Worm (Caenorhabditis elegans) whole organism, L2 larva: ENCODE results near the gene msp-31.

ENCODE experiments used
- C34F6.9 ChIP-seq: fragments of 150-350 bp; optimal IDR thresholded peaks from 2 replicates; lab custom pipeline; 2014; ENCODE audit warnings: missing biosample characterization, missing genetic modification characterization
- F13H6.1 ChIP-seq: sonication (generic microtip); optimal IDR thresholded peaks from 2 replicates; lab custom pipeline; 2016; ENCODE audit warnings: missing genetic modification characterization, missing compliant biosample characterization
- R02D3.7 ChIP-seq: fragments of 150-350 bp; optimal IDR thresholded peaks from 2 replicates; lab custom pipeline; 2014; ENCODE audit warnings: missing biosample characterization, missing genetic modification characterization
- Y55F3AM.14 ChIP-seq: fragments of 200-800 bp; sonication (Bioruptor generic); optimal IDR thresholded peaks from 2 replicates; lab custom pipeline; 2018; ENCODE audit warnings: mild to moderate bottlenecking, missing genetic modification characterization, missing compliant biosample characterization
- ZK546.5 ChIP-seq: sonication (generic microtip); optimal IDR thresholded peaks from 2 replicates; lab custom pipeline; 2017; ENCODE audit warnings: missing biosample characterization, missing genetic modification characterization
- aly-2 ChIP-seq: fragments of 150-350 bp; optimal IDR thresholded peaks from 2 replicates; lab custom pipeline; 2014; ENCODE audit warnings: missing biosample characterization, missing genetic modification characterization
- ama-1 ChIP-seq: fragments of 150-350 bp; optimal IDR thresholded peaks from 2 replicates; lab custom pipeline; 2018; ENCODE audit warnings: inconsistent platforms
- blmp-1 ChIP-seq: sonication (generic microtip); optimal IDR thresholded peaks from 2 replicates; lab custom pipeline; 2017; ENCODE audit warnings: missing genetic modification characterization, mild to moderate bottlenecking, missing compliant biosample characterization, antibody characterized with exemption, moderate library complexity; ENCODE audit not compliant: insufficient read depth
- ceh-16 ChIP-seq: fragments of 150-350 bp; optimal IDR thresholded peaks from 2 replicates; lab custom pipeline; 2014; ENCODE audit warnings: missing biosample characterization, missing genetic modification characterization
- crh-2 ChIP-seq: sonication (generic microtip); optimal IDR thresholded peaks from 2 replicates; lab custom pipeline; 2017; ENCODE audit warnings: missing biosample characterization, missing genetic modification characterization
- elt-3 ChIP-seq: sonication (generic microtip); optimal IDR thresholded peaks from 2 replicates; lab custom pipeline; 2017; ENCODE audit warnings: missing biosample characterization, missing genetic modification characterization
- fos-1 ChIP-seq: fragments of 150-350 bp; optimal IDR thresholded peaks from 2 replicates; lab custom pipeline; 2014; ENCODE audit warnings: missing biosample characterization, missing genetic modification characterization
- gmeb-1 ChIP-seq: fragments of 150-350 bp; optimal IDR thresholded peaks from 2 replicates; lab custom pipeline; 2014; ENCODE audit warnings: missing biosample characterization, missing genetic modification characterization
- lin-11 ChIP-seq: fragments of 150-350 bp; sonication (generic microtip); optimal IDR thresholded peaks from 2 replicates; lab custom pipeline; 2014; ENCODE audit warnings: missing biosample characterization, missing genetic modification characterization, inconsistent platforms, mixed read lengths
- lin-13 ChIP-seq: fragments of 150-350 bp; optimal IDR thresholded peaks from 2 replicates; lab custom pipeline; 2014; ENCODE audit warnings: missing biosample characterization, missing genetic modification reagents, missing genetic modification characterization
- lsy-2 ChIP-seq, 2 experiments: fragments of 150-350 bp in 1 of 2; sonication (generic microtip) in 1 of 2; optimal IDR thresholded peaks; 2 replicates each; lab custom pipeline; 2014 to 2017; ENCODE audit warnings: missing biosample characterization in 2 of 2, missing genetic modification characterization in 2 of 2
- mab-5 ChIP-seq: fragments of 150-350 bp; optimal IDR thresholded peaks from 2 replicates; lab custom pipeline; 2014; ENCODE audit warnings: missing biosample characterization, missing genetic modification characterization
- mbf-1 ChIP-seq: sonication (generic microtip); optimal IDR thresholded peaks from 2 replicates; lab custom pipeline; 2017; ENCODE audit warnings: missing biosample characterization, missing genetic modification characterization
- mdl-1 ChIP-seq, 2 experiments: fragments of 150-350 bp in 1 of 2; sonication (generic microtip) in 1 of 2; optimal IDR thresholded peaks; 2 replicates each; lab custom pipeline; 2017; ENCODE audit warnings: missing biosample characterization in 2 of 2, missing genetic modification characterization in 2 of 2
- nhr-10 ChIP-seq: sonication (generic microtip); optimal IDR thresholded peaks from 2 replicates; lab custom pipeline; 2017; ENCODE audit warnings: missing biosample characterization, missing genetic modification characterization
- nhr-21 ChIP-seq: fragments of 150-350 bp; optimal IDR thresholded peaks from 2 replicates; lab custom pipeline; 2014; ENCODE audit warnings: missing biosample characterization, missing genetic modification characterization
- nhr-23 ChIP-seq: fragments of 150-350 bp; optimal IDR thresholded peaks from 2 replicates; lab custom pipeline; 2014; ENCODE audit warnings: missing biosample characterization, missing genetic modification reagents, missing genetic modification characterization
- nhr-237 ChIP-seq: fragments of 150-350 bp; optimal IDR thresholded peaks from 2 replicates; lab custom pipeline; 2014; ENCODE audit warnings: missing biosample characterization, missing genetic modification characterization
- nhr-25 ChIP-seq: fragments of 150-350 bp; sonication (generic microtip); optimal IDR thresholded peaks from 3 replicates; lab custom pipeline; 2014; ENCODE audit warnings: missing biosample characterization, missing genetic modification characterization
- nhr-6 ChIP-seq: fragments of 150-350 bp; optimal IDR thresholded peaks from 2 replicates; lab custom pipeline; 2014; ENCODE audit warnings: missing biosample characterization, missing genetic modification characterization
- nhr-77 ChIP-seq: fragments of 150-350 bp; optimal IDR thresholded peaks from 2 replicates; lab custom pipeline; 2014; ENCODE audit warnings: missing biosample characterization, missing genetic modification characterization
- peb-1 ChIP-seq: fragments of 150-350 bp; optimal IDR thresholded peaks from 2 replicates; lab custom pipeline; 2014; ENCODE audit warnings: missing biosample characterization, missing genetic modification characterization
- sem-4 ChIP-seq: fragments of 150-350 bp; optimal IDR thresholded peaks from 2 replicates; lab custom pipeline; 2014; ENCODE audit warnings: missing biosample characterization, missing genetic modification reagents, missing genetic modification characterization
- skn-1 ChIP-seq: sonication (generic microtip); optimal IDR thresholded peaks from 2 replicates; lab custom pipeline; 2017; ENCODE audit warnings: missing biosample characterization, missing genetic modification characterization
- sma-3 ChIP-seq: sonication (generic microtip); optimal IDR thresholded peaks from 2 replicates; lab custom pipeline; 2016; ENCODE audit warnings: missing genetic modification reagents, missing genetic modification characterization, missing compliant biosample characterization
- sma-9 ChIP-seq, 2 experiments: fragments of 150-350 bp in 1 of 2; sonication (generic microtip) in 1 of 2; optimal IDR thresholded peaks; 2 replicates each; lab custom pipeline; 2014 to 2016; ENCODE audit warnings: missing genetic modification characterization in 2 of 2, mild to moderate bottlenecking in 1 of 2, missing biosample characterization in 1 of 2, missing compliant biosample characterization in 1 of 2, missing genetic modification reagents in 1 of 2, moderate library complexity in 1 of 2
- snpc-4 ChIP-seq: fragments of 150-350 bp; optimal IDR thresholded peaks from 2 replicates; lab custom pipeline; 2014; ENCODE audit warnings: missing biosample characterization, missing genetic modification characterization
- unc-39 ChIP-seq: fragments of 150-350 bp; optimal IDR thresholded peaks from 2 replicates; lab custom pipeline; 2014; ENCODE audit warnings: missing biosample characterization, missing genetic modification characterization
- unc-55 ChIP-seq: fragments of 150-350 bp; sonication (generic microtip); optimal IDR thresholded peaks from 3 replicates; lab custom pipeline; 2014; ENCODE audit warnings: missing biosample characterization, missing genetic modification reagents, missing genetic modification characterization
- unc-62 ChIP-seq: fragments of 150-350 bp; optimal IDR thresholded peaks from 2 replicates; lab custom pipeline; 2014; ENCODE audit warnings: missing biosample characterization, missing genetic modification reagents, missing genetic modification characterization
- zag-1 ChIP-seq: fragments of 150-350 bp; optimal IDR thresholded peaks from 2 replicates; lab custom pipeline; 2014; ENCODE audit warnings: missing biosample characterization, missing genetic modification characterization
- ztf-11 ChIP-seq: sonication (generic microtip); optimal IDR thresholded peaks from 2 replicates; lab custom pipeline; 2017; ENCODE audit warnings: missing biosample characterization, missing genetic modification characterization
- ztf-4 ChIP-seq: fragments of 150-350 bp; optimal IDR thresholded peaks from 2 replicates; lab custom pipeline; 2014; ENCODE audit warnings: missing biosample characterization, missing genetic modification characterization

The msp-31 gene

ce11 chrII:4879629-4880028 lies 36.7 kb downstream of the msp-31 start, which contains the start of gene gst-6:
gst-6 (plus strand) TSS chrII:4879891.
- no peak for TF ChIP-seq unc-39 (tag; lab: Kevin White, UChicago)
- peak; percentile 61 for TF ChIP-seq fos-1
- peak; percentile 46 for TF ChIP-seq skn-1

- TF ChIP-seq nhr-10 (tag; lab: Kevin White, UChicago) (no peak), C34F6.9 (tag; lab: Kevin White, UChicago) (no peak), ZK546.5 (tag; lab: Kevin White, UChicago) (no peak), unc-39 (tag; lab: Kevin White, UChicago) (no peak), mab-5 (tag; lab: Kevin White, UChicago) (no peak), nhr-77 (no peak), sma-3 (GFP tag; lab: Kevin White, UChicago) (no peak), aly-2 (tag; lab: Kevin White, UChicago) (no peak), mbf-1 (tag; lab: Kevin White, UChicago) (no peak), ztf-11 (tag; lab: Kevin White, UChicago) (no peak), unc-62 (GFP tag; lab: Kevin White, UChicago) (no peak), zag-1 (tag; lab: Kevin White, UChicago) (no peak), sma-9 (GFP tag; optimal IDR thresholded peaks at IDR 0.05; lab: Kevin White, UChicago) (peak; percentile 15), sma-9 (tag; optimal IDR thresholded peaks at IDR 0.05; lab: Kevin White, UChicago) (no peak), lin-11 (no peak), peb-1 (no peak), nhr-25 (tag; lab: Kevin White, UChicago) (peak; percentile 15), unc-55 (GFP tag; lab: Kevin White, UChicago) (no peak), skn-1 (no peak), ztf-4 (tag; lab: Kevin White, UChicago) (no peak), lsy-2 (tag; optimal IDR thresholded peaks at IDR 0.05; lab: Kevin White, UChicago) (no peak), crh-2 (no peak), fos-1 (no peak), ceh-16 (no peak), nhr-237 (tag; lab: Kevin White, UChicago) (no peak), lin-13 (GFP tag; lab: Kevin White, UChicago) (no peak), nhr-21 (tag; lab: Kevin White, UChicago) (peak; percentile 21), Y55F3AM.14 (GFP tag; lab: Kevin White, UChicago) (no peak), ama-1 (lab: Kevin White, UChicago) (no peak), snpc-4 (no peak), nhr-6 (no peak), blmp-1 (tag; lab: Kevin White, UChicago) (peak; percentile 97), sem-4 (peak; percentile 33), elt-3 (tag; lab: Kevin White, UChicago) (no peak), mdl-1 (tag; optimal IDR thresholded peaks at IDR 0.05; lab: Kevin White, UChicago) (no peak), R02D3.7 (tag; lab: Kevin White, UChicago) (no peak), nhr-23 (tag; lab: Kevin White, UChicago) (no peak), F13H6.1 (tag; lab: Kevin White, UChicago) (no peak), gmeb-1 (tag; lab: Kevin White, UChicago) (no peak)
Measured at ce11 chrII:4876091-4876490, 40.3 kb downstream of the msp-31 start, which contains the start of gene F11G11.13. F11G11.13 (minus strand) TSS chrII:4876179.

ce11 chrII:4874335-4874861 lies 42.0 kb downstream of the msp-31 start, which contains the start of gene F11G11.15:
F11G11.15 (plus strand) TSS chrII:4874845.
- TF ChIP-seq F13H6.1 (tag; lab: Kevin White, UChicago) (no peak), blmp-1 (tag; lab: Kevin White, UChicago) (peak; percentile 63), nhr-25 (tag; lab: Kevin White, UChicago) (peak; percentile 40), nhr-21 (tag; lab: Kevin White, UChicago) (peak; percentile 32), gmeb-1 (tag; lab: Kevin White, UChicago) (no peak), lin-11 (no peak)
